Fruit fly (Drosophila melanogaster) whole organism, embryonic: ENCODE measurements around the gene CG10862.

Experiments used
- Antp ChIP-seq: fragments of 200-800 bp; sonication (Bioruptor generic); optimal IDR thresholded peaks from 3 replicates; lab custom pipeline; 2016; ENCODE audit warnings: missing biosample characterization, missing genetic modification characterization
- Asciz ChIP-seq: fragments of 200-800 bp; sonication (Bioruptor generic); optimal IDR thresholded peaks from 2 replicates; lab custom pipeline; 2017; ENCODE audit warnings: missing biosample characterization, mild to moderate bottlenecking, missing genetic modification characterization, missing genetic modification reagents
- Blimp-1 ChIP-seq: fragments of 200-800 bp; sonication (Bioruptor generic); optimal IDR thresholded peaks from 3 replicates; lab custom pipeline; 2018; ENCODE audit warnings: missing biosample characterization, missing genetic modification characterization, mild to moderate bottlenecking, moderate library complexity, missing genetic modification reagents
- CG10462 ChIP-seq: fragments of 200-800 bp; sonication (Bioruptor generic); optimal IDR thresholded peaks from 2 replicates; lab custom pipeline; 2016; ENCODE audit warnings: missing biosample characterization, missing genetic modification characterization
- CG14014 ChIP-seq: fragments of 200-800 bp; sonication (Bioruptor generic); IDR thresholded peaks from 2 replicates; pipeline ENCODE4 v1.3.6; 2022; ENCODE audit warnings: missing biosample characterization, missing genetic modification characterization
- CG14050 ChIP-seq: fragments of 200-800 bp; sonication (Bioruptor generic); IDR thresholded peaks from 3 replicates; pipeline ENCODE4 v1.3.6; 2022; ENCODE audit warnings: missing biosample characterization, missing genetic modification characterization
- CG15696 ChIP-seq: fragments of 200-800 bp; sonication (Bioruptor generic); optimal IDR thresholded peaks from 2 replicates; lab custom pipeline; 2019; ENCODE audit warnings: missing biosample characterization, mild to moderate bottlenecking, missing genetic modification characterization, moderate library complexity
- CG1602 ChIP-seq: fragments of 200-800 bp; sonication (Bioruptor generic); optimal IDR thresholded peaks from 3 replicates; lab custom pipeline; 2016; ENCODE audit warnings: missing biosample characterization, missing genetic modification characterization
- CG17328 ChIP-seq: fragments of 200-800 bp; sonication (Bioruptor generic); IDR thresholded peaks from 2 replicates; pipeline ENCODE4 v1.3.6; 2022; ENCODE audit warnings: missing biosample characterization, missing genetic modification characterization
- CG1792 ChIP-seq: fragments of 200-800 bp; sonication (Bioruptor generic); optimal IDR thresholded peaks from 2 replicates; lab custom pipeline; 2016; ENCODE audit warnings: missing biosample characterization, missing genetic modification characterization
- CG2199 ChIP-seq: fragments of 200-800 bp; sonication (Bioruptor generic); IDR thresholded peaks from 3 replicates; pipeline ENCODE4 v1.3.6; 2022; ENCODE audit warnings: missing biosample characterization, missing genetic modification characterization
- CG30020 ChIP-seq: fragments of 200-800 bp; optimal IDR thresholded peaks from 2 replicates; lab custom pipeline; 2019; ENCODE audit warnings: missing biosample characterization, mild to moderate bottlenecking, missing genetic modification characterization, moderate library complexity
- CG33213 ChIP-seq: fragments of 200-800 bp; sonication (Bioruptor generic); optimal IDR thresholded peaks from 3 replicates; lab custom pipeline; 2016; ENCODE audit warnings: missing biosample characterization, missing genetic modification characterization
- CG33557 ChIP-seq: fragments of 200-800 bp; sonication (Bioruptor generic); optimal IDR thresholded peaks from 2 replicates; lab custom pipeline; 2019; ENCODE audit warnings: missing biosample characterization, mild to moderate bottlenecking, missing genetic modification characterization, moderate library complexity
- CG3995 ChIP-seq: fragments of 200-800 bp; sonication (Bioruptor generic); optimal IDR thresholded peaks from 3 replicates; lab custom pipeline; 2016; ENCODE audit warnings: missing biosample characterization, missing genetic modification characterization
- CG6854 ChIP-seq: fragments of 200-800 bp; sonication (Bioruptor generic); optimal IDR thresholded peaks from 3 replicates; lab custom pipeline; 2017; ENCODE audit warnings: missing biosample characterization, mild to moderate bottlenecking, missing genetic modification characterization
- CG7928 ChIP-seq: fragments of 200-800 bp; sonication (Bioruptor generic); optimal IDR thresholded peaks from 2 replicates; lab custom pipeline; 2017; ENCODE audit warnings: missing biosample characterization, mild to moderate bottlenecking, missing genetic modification characterization
- CG7987 ChIP-seq: fragments of 200-800 bp; sonication (Bioruptor generic); optimal IDR thresholded peaks from 2 replicates; lab custom pipeline; 2018; ENCODE audit warnings: missing biosample characterization, mild to moderate bottlenecking, missing genetic modification characterization, moderate library complexity
- CG8281 ChIP-seq: fragments of 200-800 bp; sonication (Bioruptor generic); optimal IDR thresholded peaks from 2 replicates; lab custom pipeline; 2018; ENCODE audit warnings: missing biosample characterization, mild to moderate bottlenecking, missing genetic modification characterization, moderate library complexity
- CG8359 ChIP-seq: fragments of 200-800 bp; sonication (Bioruptor generic); optimal IDR thresholded peaks from 2 replicates; lab custom pipeline; 2017; ENCODE audit warnings: missing biosample characterization, mild to moderate bottlenecking, missing genetic modification characterization, borderline replicate concordance
- CG9437 ChIP-seq: fragments of 200-800 bp; sonication (Bioruptor generic); optimal IDR thresholded peaks from 2 replicates; lab custom pipeline; 2018; ENCODE audit warnings: missing biosample characterization, mild to moderate bottlenecking, missing genetic modification characterization
- CG9797 ChIP-seq: fragments of 200-800 bp; sonication (Bioruptor generic); optimal IDR thresholded peaks from 3 replicates; lab custom pipeline; 2018; ENCODE audit warnings: missing biosample characterization, mild to moderate bottlenecking, missing genetic modification characterization
- CTCF ChIP-seq: fragments of 200-800 bp; sonication (Bioruptor generic); optimal IDR thresholded peaks from 2 replicates; lab custom pipeline; 2017; ENCODE audit warnings: missing biosample characterization, mild to moderate bottlenecking, missing genetic modification characterization, moderate library complexity
- Camta ChIP-seq: fragments of 200-800 bp; sonication (Bioruptor generic); optimal IDR thresholded peaks from 2 replicates; lab custom pipeline; 2016; ENCODE audit warnings: missing biosample characterization, missing genetic modification characterization
- D19A ChIP-seq: fragments of 200-800 bp; optimal IDR thresholded peaks from 3 replicates; lab custom pipeline; 2019; ENCODE audit warnings: missing biosample characterization, mild to moderate bottlenecking, missing genetic modification characterization, moderate library complexity
- Dfd ChIP-seq, 2 experiments: fragments of >200 bp; optimal IDR thresholded peaks; 2 replicates each; lab custom pipeline; 2017; ENCODE audit warnings: missing biosample characterization in 2 of 2, missing genetic modification characterization in 2 of 2
- Dip2 ChIP-seq: fragments of 200-800 bp; sonication (Bioruptor generic); IDR thresholded peaks from 2 replicates; pipeline ENCODE4 v1.3.6; 2022; ENCODE audit warnings: missing biosample characterization, missing genetic modification characterization
- Dip3 ChIP-seq: fragments of 200-800 bp; sonication (Bioruptor generic); optimal IDR thresholded peaks from 3 replicates; lab custom pipeline; 2016; ENCODE audit warnings: missing biosample characterization, missing genetic modification characterization
- Dll ChIP-seq: fragments of 200-800 bp; sonication (Bioruptor generic); IDR thresholded peaks from 4 replicates; pipeline ENCODE4 v1.3.6; 2022; ENCODE audit warnings: missing biosample characterization, missing genetic modification characterization; ENCODE audit not compliant: partially characterized antibody
- Dref ChIP-seq: fragments of 200-800 bp; sonication (Bioruptor generic); IDR thresholded peaks from 2 replicates; pipeline ENCODE4 v1.3.6; 2022; ENCODE audit warnings: missing biosample characterization, missing genetic modification characterization
- Ets65A ChIP-seq: fragments of 200-800 bp; sonication (Bioruptor generic); peaks from one replicate; lab custom pipeline; 2016; ENCODE audit warnings: missing biosample characterization, missing genetic modification characterization
- HmgZ ChIP-seq: fragments of 200-800 bp; sonication (Bioruptor generic); optimal IDR thresholded peaks from 2 replicates; lab custom pipeline; 2018; ENCODE audit warnings: missing biosample characterization, mild to moderate bottlenecking, missing genetic modification characterization
- NC2α ChIP-seq: fragments of 200-800 bp; sonication (Bioruptor generic); optimal IDR thresholded peaks from 2 replicates; lab custom pipeline; 2016; ENCODE audit warnings: missing biosample characterization, missing genetic modification characterization
- NC2β ChIP-seq: fragments of 200-800 bp; sonication (Bioruptor generic); optimal IDR thresholded peaks from 2 replicates; lab custom pipeline; 2016; ENCODE audit warnings: missing biosample characterization, missing genetic modification characterization
- NK7.1 ChIP-seq: fragments of 200-800 bp; sonication (Bioruptor generic); optimal IDR thresholded peaks from 3 replicates; lab custom pipeline; 2016; ENCODE audit warnings: missing biosample characterization, missing genetic modification characterization
- cwo ChIP-seq: fragments of 200-800 bp; sonication (Bioruptor generic); optimal IDR thresholded peaks from 3 replicates; lab custom pipeline; 2017; ENCODE audit warnings: missing biosample characterization, missing genetic modification characterization, mild to moderate bottlenecking, moderate library complexity, missing genetic modification reagents
- gt ChIP-seq: fragments of 200-800 bp; sonication (Bioruptor generic); IDR thresholded peaks from 2 replicates; pipeline ENCODE4 v1.3.6; 2022; ENCODE audit warnings: missing biosample characterization, missing genetic modification characterization
- ind ChIP-seq: fragments of 200-800 bp; sonication (Bioruptor generic); optimal IDR thresholded peaks from 3 replicates; lab custom pipeline; 2016; ENCODE audit warnings: missing biosample characterization, missing genetic modification characterization
- mam ChIP-seq: fragments of 200-800 bp; sonication (Bioruptor generic); optimal IDR thresholded peaks from 3 replicates; lab custom pipeline; 2016; ENCODE audit warnings: missing biosample characterization, missing genetic modification characterization
- oc ChIP-seq: fragments of 200-800 bp; sonication (Bioruptor generic); optimal IDR thresholded peaks from 2 replicates; lab custom pipeline; 2018; ENCODE audit warnings: missing biosample characterization, mild to moderate bottlenecking, missing genetic modification characterization, moderate library complexity
- pan ChIP-seq, 4 experiments: fragments of >200 bp in 3 of 4; fragments of 200-800 bp in 1 of 4; sonication (Bioruptor generic) in 1 of 4; optimal IDR thresholded peaks in 3 of 4; IDR thresholded peaks in 1 of 4; 2 replicates each; pipeline versions ENCODE4 v1.3.6 to Lab custom; 2017 to 2022; ENCODE audit warnings: missing biosample characterization in 2 of 4, missing genetic modification characterization in 2 of 4, mixed read lengths in 1 of 4
- peb ChIP-seq: fragments of 200-800 bp; sonication (Bioruptor generic); IDR thresholded peaks from 2 replicates; pipeline ENCODE4 v1.3.6; 2022; ENCODE audit warnings: missing biosample characterization, missing genetic modification characterization
- pita ChIP-seq: fragments of 200-800 bp; sonication (Bioruptor generic); optimal IDR thresholded peaks from 2 replicates; lab custom pipeline; 2017; ENCODE audit warnings: missing biosample characterization, mild to moderate bottlenecking, missing genetic modification characterization
- pum ChIP-seq: fragments of 200-800 bp; sonication (Bioruptor generic); optimal IDR thresholded peaks from 2 replicates; lab custom pipeline; 2016; ENCODE audit warnings: missing biosample characterization, missing genetic modification characterization
- ranshi ChIP-seq: fragments of 200-800 bp; sonication (Bioruptor generic); IDR thresholded peaks from 2 replicates; pipeline ENCODE4 v1.3.6; 2022; ENCODE audit warnings: missing biosample characterization, missing genetic modification characterization
- slp2 ChIP-seq: fragments of 200-800 bp; sonication (Bioruptor generic); optimal IDR thresholded peaks from 2 replicates; lab custom pipeline; 2016; ENCODE audit warnings: missing biosample characterization, missing genetic modification characterization
- sqz ChIP-seq: fragments of 200-800 bp; sonication (Bioruptor generic); optimal IDR thresholded peaks from 3 replicates; lab custom pipeline; 2018; ENCODE audit warnings: missing biosample characterization, mild to moderate bottlenecking, missing genetic modification characterization
- stc ChIP-seq: fragments of 200-800 bp; sonication (Bioruptor generic); IDR thresholded peaks from 2 replicates; pipeline ENCODE4 v1.3.6; 2022; ENCODE audit warnings: missing biosample characterization, missing genetic modification characterization
- toy ChIP-seq: fragments of 200-800 bp; sonication (Bioruptor generic); IDR thresholded peaks from 2 replicates; pipeline ENCODE4 v1.3.6; 2022; ENCODE audit warnings: missing biosample characterization, missing genetic modification characterization
- zen ChIP-seq: fragments of 200-800 bp; sonication (Bioruptor generic); optimal IDR thresholded peaks from 3 replicates; lab custom pipeline; 2018; ENCODE audit warnings: missing biosample characterization, mild to moderate bottlenecking, missing genetic modification characterization, moderate library complexity
- zfh2 ChIP-seq: fragments of 200-800 bp; sonication (Bioruptor generic); optimal IDR thresholded peaks from 2 replicates; lab custom pipeline; 2016; ENCODE audit warnings: missing biosample characterization, missing genetic modification characterization

CG10862 gene

dm6 chr3L:3616344-3616743 lies 38.2 kb downstream of the CG10862 start (continued):
- TF ChIP-seq stc (0 out of 2 replicates have a peak, but pooled peaks have one; percentile 17), Antp (peak; percentile 87), Dip2 (GFP tag; lab: Robert Waterston, UW) (peak; percentile 100), HmgZ (peak; percentile 85), CG30020 (tag; lab: Kevin White, UChicago) (no peak), NK7.1 (peak; percentile 52), CG14014 (GFP tag; lab: Robert Waterston, UW) (peak; percentile 68), CG33557 (GFP tag; lab: Kevin White, UChicago) (peak; percentile 45), CG6854 (no peak), zfh2 (GFP tag; lab: Kevin White, UChicago) (peak; percentile 43), zen (tag; lab: Kevin White, UChicago) (peak; percentile 85), sqz (GFP tag; lab: Kevin White, UChicago) (no peak), Ets65A (GFP tag; lab: Kevin White, UChicago) (peak; percentile 97), CG8359 (GFP tag; lab: Kevin White, UChicago) (peak; percentile 15), Asciz (GFP tag; lab: Kevin White, UChicago) (no peak), CG7928 (GFP tag; lab: Kevin White, UChicago) (no peak), pan (optimal IDR thresholded peaks at IDR 0.05; lab: Kevin White, UChicago) (no peak), pan (GFP tag; optimal IDR thresholded peaks at IDR 0.05 in 1 of 2, IDR thresholded peaks at IDR 0.05 in 1 of 2) (peak in 1 of 2 experiments; percentile 80), Dll (no peak), gt (GFP tag; lab: Robert Waterston, UW) (no peak; the same call in 1 of the 2 replicates), toy (no peak), peb (GFP tag; lab: Robert Waterston, UW) (peak; percentile 59; the same call in 1 of the 2 replicates), D19A (tag; lab: Kevin White, UChicago) (peak; percentile 62), cwo (GFP tag; lab: Kevin White, UChicago) (no peak), CG17328 (GFP tag; lab: Robert Waterston, UW) (peak; percentile 73), Dip3 (GFP tag; lab: Kevin White, UChicago) (peak; percentile 52), Dref (GFP tag; lab: Robert Waterston, UW) (no peak), CG2199 (no peak; the same call in 2 of the 3 replicates), CG15696 (tag; lab: Kevin White, UChicago) (peak; percentile 93), Dfd (GFP tag; optimal IDR thresholded peaks at IDR 0.05; lab: Kevin White, UChicago) (no peak), ind (GFP tag; lab: Kevin White, UChicago) (peak; percentile 82), ranshi (GFP tag; lab: Robert Waterston, UW) (peak; percentile 51; the same call in 1 of the 2 replicates), NC2β (GFP tag; lab: Kevin White, UChicago) (peak; percentile 84), oc (tag; lab: Kevin White, UChicago) (no peak), CG14050 (GFP tag; lab: Robert Waterston, UW) (peak; percentile 51), CG9437 (peak; percentile 1), pum (peak; percentile 82), mam (GFP tag; lab: Kevin White, UChicago) (peak; percentile 67), slp2 (GFP tag; lab: Kevin White, UChicago) (peak; percentile 76), Blimp-1 (GFP tag; lab: Kevin White, UChicago) (peak; percentile 74), CG3995 (GFP tag; lab: Kevin White, UChicago) (no peak), CG9797 (no peak), CTCF (GFP tag; lab: Kevin White, UChicago) (peak; percentile 100), CG1792 (GFP tag; lab: Kevin White, UChicago) (peak; percentile 53), NC2α (GFP tag; lab: Kevin White, UChicago) (peak; percentile 58), CG10462 (GFP tag; lab: Kevin White, UChicago) (peak; percentile 48), CG33213 (peak; percentile 83), CG8281 (tag; lab: Kevin White, UChicago) (no peak), CG7987 (peak; percentile 87), CG1602 (GFP tag; lab: Kevin White, UChicago) (peak; percentile 83), pita (GFP tag; lab: Kevin White, UChicago) (peak; percentile 49), Camta (GFP tag; lab: Kevin White, UChicago) (peak; percentile 14)
